Fruit fly (Drosophila melanogaster) whole organism: ENCODE results near the gene CG4022.

Experiments used
- CG8478 ChIP-seq: fragments of >200 bp; optimal IDR thresholded peaks from 2 replicates; lab custom pipeline; 2018; ENCODE audit warnings: inconsistent platforms
- Dll ChIP-seq: fragments of >200 bp; optimal IDR thresholded peaks from 2 replicates; lab custom pipeline; 2017
- EcR ChIP-seq, 2 experiments: fragments of >200 bp; optimal IDR thresholded peaks; 2 replicates each; lab custom pipeline; 2017; ENCODE audit warnings: missing biosample characterization in 2 of 2, missing genetic modification characterization in 2 of 2, missing genetic modification reagents in 2 of 2
- pan ChIP-seq: fragments of >200 bp; optimal IDR thresholded peaks from 2 replicates; lab custom pipeline; 2017
- psq ChIP-seq: fragments of >200 bp; optimal IDR thresholded peaks from 2 replicates; lab custom pipeline; 2017
- usp ChIP-seq: fragments of >200 bp; optimal IDR thresholded peaks from 2 replicates; lab custom pipeline; 2017; ENCODE audit warnings: missing biosample characterization, missing genetic modification characterization, mixed read lengths

Gene CG4022

dm6 chr3L:9410754-9411423, at the start of gene CG4022, which contains the start of gene Cpsf5:
Gene CG4022 (minus strand): TSS chr3L:9410832.
Gene Cpsf5 (plus strand): TSS chr3L:9411038.
- TF ChIP-seq psq (lab: Kevin White, UChicago) (no peak), usp (no peak), CG8478 (lab: Kevin White, UChicago) (no peak), Dll (lab: Kevin White, UChicago) (no peak)

dm6 chr3L:9457619-9458092, 47.0 kb upstream of the CG4022 start, which contains the start of gene CG3437:
Gene CG3437 (minus strand): TSS chr3L:9457669.
- TF ChIP-seq EcR (GFP tag; optimal IDR thresholded peaks at IDR 0.05; lab: Kevin White, UChicago) (no peak), psq (lab: Kevin White, UChicago) (no peak), pan (lab: Kevin White, UChicago) (no peak), Dll (lab: Kevin White, UChicago) (no peak), usp (no peak), CG8478 (lab: Kevin White, UChicago) (no peak)

- TF ChIP-seq psq (lab: Kevin White, UChicago) (no peak), Dll (lab: Kevin White, UChicago) (no peak), CG8478 (lab: Kevin White, UChicago) (no peak), usp (no peak), EcR (GFP tag; optimal IDR thresholded peaks at IDR 0.05; lab: Kevin White, UChicago) (no peak), pan (lab: Kevin White, UChicago) (no peak)
Observed at dm6 chr3L:9456389-9456788, 45.8 kb upstream of the CG4022 start.

- no peak for TF ChIP-seq pan (lab: Kevin White, UChicago)
- TF ChIP-seq usp, result no peak
- TF ChIP-seq CG8478 (lab: Kevin White, UChicago), result no peak
- TF ChIP-seq EcR (GFP tag; optimal IDR thresholded peaks at IDR 0.05; lab: Kevin White, UChicago), result no peak
- no peak for TF ChIP-seq Dll (lab: Kevin White, UChicago)
- no peak for TF ChIP-seq psq (lab: Kevin White, UChicago)
Observed at dm6 chr3L:9455819-9456388, 45.3 kb upstream of the CG4022 start, which contains the start of the genes phol and CG3552. Gene phol (minus strand): TSS chr3L:9456281. Gene CG3552 (plus strand): TSS chr3L:9456318.

dm6 chr3L:9452422-9452821, 41.8 kb upstream of the CG4022 start:
- no peak for TF ChIP-seq CG8478 (lab: Kevin White, UChicago)
- no peak for TF ChIP-seq usp
- no peak for TF ChIP-seq pan (lab: Kevin White, UChicago)
- no peak for TF ChIP-seq Dll (lab: Kevin White, UChicago)
- TF ChIP-seq psq (lab: Kevin White, UChicago), result no peak
- no peak for TF ChIP-seq EcR (GFP tag; optimal IDR thresholded peaks at IDR 0.05; lab: Kevin White, UChicago)

- TF ChIP-seq usp (no peak), Dll (lab: Kevin White, UChicago) (no peak), psq (lab: Kevin White, UChicago) (no peak), CG8478 (lab: Kevin White, UChicago) (no peak), EcR (GFP tag; optimal IDR thresholded peaks at IDR 0.05; lab: Kevin White, UChicago) (no peak), pan (lab: Kevin White, UChicago) (no peak)
Observed at dm6 chr3L:9451522-9452118, 41.0 kb upstream of the CG4022 start, which contains the start of the genes CG3448 and ghi. Gene CG3448 (minus strand): TSS chr3L:9451572. Gene ghi (plus strand): TSS chr3L:9451876.

dm6 chr3L:9447239-9447777, 36.7 kb upstream of the CG4022 start:
- TF ChIP-seq EcR (GFP tag; optimal IDR thresholded peaks at IDR 0.05; lab: Kevin White, UChicago) (no peak), usp (no peak), pan (lab: Kevin White, UChicago) (no peak), CG8478 (lab: Kevin White, UChicago) (no peak), psq (lab: Kevin White, UChicago) (no peak), Dll (lab: Kevin White, UChicago) (no peak)

- no peak for TF ChIP-seq CG8478 (lab: Kevin White, UChicago)
- no peak for TF ChIP-seq Dll (lab: Kevin White, UChicago)
- no peak for TF ChIP-seq usp
- TF ChIP-seq pan (lab: Kevin White, UChicago), result no peak
- TF ChIP-seq EcR (GFP tag; optimal IDR thresholded peaks at IDR 0.05; lab: Kevin White, UChicago), result no peak
- no peak for TF ChIP-seq psq (lab: Kevin White, UChicago)
Observed at dm6 chr3L:9446731-9447238, 36.2 kb upstream of the CG4022 start, which contains the start of gene CG3529. Gene CG3529 (plus strand): TSS chr3L:9446864.

- no peak for TF ChIP-seq psq (lab: Kevin White, UChicago)
- TF ChIP-seq pan (lab: Kevin White, UChicago), result no peak
- no peak for TF ChIP-seq usp
- no peak for TF ChIP-seq Dll (lab: Kevin White, UChicago)
- TF ChIP-seq CG8478 (lab: Kevin White, UChicago), result no peak
- TF ChIP-seq EcR (GFP tag; optimal IDR thresholded peaks at IDR 0.05; lab: Kevin White, UChicago), result no peak
Observed at dm6 chr3L:9442625-9443282, 32.1 kb upstream of the CG4022 start, which contains the start of gene Srg3. Gene Srg3 (plus strand): TSS chr3L:9443232.

dm6 chr3L:9441907-9442479, 31.4 kb upstream of the CG4022 start, which contains the start of the genes Bet3 and Nf-YA:
Gene Bet3 (minus strand): TSS chr3L:9442267.
Gene Nf-YA (minus strand): TSS chr3L:9442267.
- TF ChIP-seq CG8478 (lab: Kevin White, UChicago) (no peak), Dll (lab: Kevin White, UChicago) (no peak), usp (no peak), EcR (GFP tag; optimal IDR thresholded peaks at IDR 0.05; lab: Kevin White, UChicago) (no peak), psq (lab: Kevin White, UChicago) (no peak)
